Fruit fly (Drosophila melanogaster) whole organism, embryonic: ENCODE results near the gene Ir25a.

Experiments
- ATbp ChIP-seq: fragments of 200-800 bp; sonication (Bioruptor generic); optimal IDR thresholded peaks from 2 replicates; lab custom pipeline; 2017; ENCODE audit warnings: missing biosample characterization, mild to moderate bottlenecking, missing genetic modification characterization, missing genetic modification reagents
- Abd-B ChIP-seq: fragments of 200-800 bp; sonication (Bioruptor generic); optimal IDR thresholded peaks from 2 replicates; lab custom pipeline; 2018; ENCODE audit warnings: missing biosample characterization, mild to moderate bottlenecking, missing genetic modification characterization, moderate library complexity
- Atf6 ChIP-seq: fragments of 200-800 bp; sonication (Bioruptor generic); IDR thresholded peaks from 2 replicates; pipeline ENCODE4 v1.3.6; 2022; ENCODE audit warnings: missing biosample characterization, missing genetic modification characterization
- Bteb2 ChIP-seq: fragments of 200-800 bp; sonication (Bioruptor generic); optimal IDR thresholded peaks from 2 replicates; lab custom pipeline; 2016; ENCODE audit warnings: missing biosample characterization, missing genetic modification characterization
- CG10267 ChIP-seq: fragments of 200-800 bp; sonication (Bioruptor generic); optimal IDR thresholded peaks from 2 replicates; lab custom pipeline; 2018; ENCODE audit warnings: missing biosample characterization, mild to moderate bottlenecking, missing genetic modification characterization, moderate library complexity
- CG10431 ChIP-seq: fragments of 200-800 bp; sonication (Bioruptor generic); optimal IDR thresholded peaks from 3 replicates; lab custom pipeline; 2018; ENCODE audit warnings: missing biosample characterization, mild to moderate bottlenecking, missing genetic modification characterization
- CG10543 ChIP-seq: fragments of 200-800 bp; sonication (Bioruptor generic); optimal IDR thresholded peaks from 3 replicates; lab custom pipeline; 2017; ENCODE audit warnings: missing biosample characterization, mild to moderate bottlenecking, missing genetic modification characterization, moderate library complexity
- CG10565 ChIP-seq: fragments of 200-800 bp; sonication (Bioruptor generic); optimal IDR thresholded peaks from 3 replicates; lab custom pipeline; 2016; ENCODE audit warnings: missing biosample characterization, mild to moderate bottlenecking, missing genetic modification characterization
- CG10654 ChIP-seq: fragments of 200-800 bp; sonication (Bioruptor generic); optimal IDR thresholded peaks from 2 replicates; lab custom pipeline; 2016; ENCODE audit warnings: missing biosample characterization, missing genetic modification characterization
- CG11247 ChIP-seq: fragments of 200-800 bp; sonication (Bioruptor generic); IDR thresholded peaks from 2 replicates; pipeline ENCODE4 v1.3.6; 2022; ENCODE audit warnings: missing biosample characterization, missing genetic modification characterization
- CG1529 ChIP-seq: fragments of 200-800 bp; sonication (Bioruptor generic); optimal IDR thresholded peaks from 3 replicates; lab custom pipeline; 2018; ENCODE audit warnings: missing biosample characterization, missing genetic modification characterization
- CG15479 ChIP-seq: fragments of 200-800 bp; sonication (Bioruptor generic); optimal IDR thresholded peaks from 3 replicates; lab custom pipeline; 2019; ENCODE audit warnings: missing biosample characterization, mild to moderate bottlenecking, missing genetic modification characterization, moderate library complexity
- CG15696 ChIP-seq: fragments of 200-800 bp; sonication (Bioruptor generic); optimal IDR thresholded peaks from 2 replicates; lab custom pipeline; 2019; ENCODE audit warnings: missing biosample characterization, mild to moderate bottlenecking, missing genetic modification characterization, moderate library complexity
- CG2120 ChIP-seq: fragments of 200-800 bp; sonication (Bioruptor generic); optimal IDR thresholded peaks from 3 replicates; lab custom pipeline; 2016; ENCODE audit warnings: missing biosample characterization, missing genetic modification characterization
- CG2889 ChIP-seq: fragments of 200-800 bp; sonication (Bioruptor generic); IDR thresholded peaks from 3 replicates; pipeline ENCODE4 v1.3.6; 2022; ENCODE audit warnings: missing biosample characterization, missing genetic modification characterization
- CG4820 ChIP-seq: fragments of 200-800 bp; sonication (Bioruptor generic); optimal IDR thresholded peaks from 3 replicates; lab custom pipeline; 2016; ENCODE audit warnings: missing biosample characterization, missing genetic modification characterization
- CG6683 ChIP-seq: fragments of 200-800 bp; sonication (Bioruptor generic); optimal IDR thresholded peaks from 2 replicates; lab custom pipeline; 2017; ENCODE audit warnings: missing biosample characterization, mild to moderate bottlenecking, missing genetic modification characterization, missing genetic modification reagents
- CG7786 ChIP-seq: fragments of 200-800 bp; sonication (Bioruptor generic); optimal IDR thresholded peaks from 2 replicates; lab custom pipeline; 2016; ENCODE audit warnings: missing biosample characterization, missing genetic modification characterization
- CG9932 ChIP-seq: fragments of 200-800 bp; sonication (Bioruptor generic); IDR thresholded peaks from 2 replicates; pipeline ENCODE4 v1.3.6; 2022; ENCODE audit warnings: missing biosample characterization, missing genetic modification characterization
- Deaf1 ChIP-seq: fragments of 200-800 bp; optimal IDR thresholded peaks from 3 replicates; lab custom pipeline; 2019; ENCODE audit warnings: missing biosample characterization, mild to moderate bottlenecking, missing genetic modification characterization, moderate library complexity
- E2f1 ChIP-seq: fragments of 200-800 bp; sonication (Bioruptor generic); IDR thresholded peaks from 2 replicates; pipeline ENCODE4 v1.3.6; 2022; ENCODE audit warnings: missing biosample characterization, missing genetic modification characterization
- Hand ChIP-seq: fragments of 200-800 bp; sonication (Bioruptor generic); optimal IDR thresholded peaks from 2 replicates; lab custom pipeline; 2017; ENCODE audit warnings: mild to moderate bottlenecking, missing biosample characterization, missing genetic modification reagents, missing genetic modification characterization
- Hsf ChIP-seq: fragments of 200-800 bp; sonication (Bioruptor generic); optimal IDR thresholded peaks from 3 replicates; lab custom pipeline; 2016; ENCODE audit warnings: missing biosample characterization, missing genetic modification characterization
- Lhr ChIP-seq: fragments of 200-800 bp; sonication (Bioruptor generic); optimal IDR thresholded peaks from 3 replicates; lab custom pipeline; 2017; ENCODE audit warnings: mild to moderate bottlenecking, missing biosample characterization, missing genetic modification reagents, missing genetic modification characterization
- Meics ChIP-seq: fragments of 200-800 bp; sonication (Bioruptor generic); optimal IDR thresholded peaks from 2 replicates; lab custom pipeline; 2017; ENCODE audit warnings: missing biosample characterization, mild to moderate bottlenecking, missing genetic modification characterization
- Myb ChIP-seq: fragments of 200-800 bp; sonication (Bioruptor generic); optimal IDR thresholded peaks from 2 replicates; lab custom pipeline; 2016; ENCODE audit warnings: missing biosample characterization, missing genetic modification characterization
- NfI ChIP-seq: fragments of 200-800 bp; sonication (Bioruptor generic); optimal IDR thresholded peaks from 3 replicates; lab custom pipeline; 2018; ENCODE audit warnings: missing biosample characterization, mild to moderate bottlenecking, missing genetic modification characterization, moderate library complexity
- Spps ChIP-seq: fragments of 200-800 bp; sonication (Bioruptor generic); optimal IDR thresholded peaks from 2 replicates; lab custom pipeline; 2018; ENCODE audit warnings: missing biosample characterization, mild to moderate bottlenecking, missing genetic modification characterization
- abd-A ChIP-seq: fragments of 200-800 bp; sonication (Bioruptor generic); optimal IDR thresholded peaks from 3 replicates; lab custom pipeline; 2019; ENCODE audit warnings: missing biosample characterization, mild to moderate bottlenecking, missing genetic modification characterization, moderate library complexity
- ac ChIP-seq: fragments of 200-800 bp; sonication (Bioruptor generic); optimal IDR thresholded peaks from 3 replicates; lab custom pipeline; 2017; ENCODE audit warnings: missing biosample characterization, mild to moderate bottlenecking, missing genetic modification characterization
- ase ChIP-seq: fragments of 200-800 bp; sonication (Bioruptor generic); IDR thresholded peaks from 3 replicates; pipeline ENCODE4 v1.3.6; 2022; ENCODE audit warnings: missing biosample characterization, missing genetic modification characterization
- br ChIP-seq: fragments of >200 bp; optimal IDR thresholded peaks from 2 replicates; lab custom pipeline; 2017
- bsh ChIP-seq, 2 experiments: fragments of 200-800 bp; sonication (Bioruptor generic); optimal IDR thresholded peaks; 2 replicates each; lab custom pipeline; 2017 to 2018; ENCODE audit warnings: mild to moderate bottlenecking in 2 of 2, missing biosample characterization in 2 of 2, missing genetic modification characterization in 2 of 2, moderate library complexity in 1 of 2
- disco-r ChIP-seq: fragments of 200-800 bp; sonication (Bioruptor generic); optimal IDR thresholded peaks from 2 replicates; lab custom pipeline; 2016; ENCODE audit warnings: missing biosample characterization, missing genetic modification characterization
- dmrt11E ChIP-seq: fragments of 200-800 bp; sonication (Bioruptor generic); optimal IDR thresholded peaks from 3 replicates; lab custom pipeline; 2018; ENCODE audit warnings: missing biosample characterization, mild to moderate bottlenecking, missing genetic modification characterization, moderate library complexity
- dysf ChIP-seq: fragments of 200-800 bp; sonication (Bioruptor generic); IDR thresholded peaks from 3 replicates; pipeline ENCODE4 v1.3.6; 2022; ENCODE audit warnings: missing biosample characterization, missing genetic modification characterization
- esg ChIP-seq: fragments of 200-800 bp; sonication (Bioruptor generic); conservative IDR thresholded peaks from 2 replicates; pipeline ENCODE4 v1.3.6; 2022; ENCODE audit warnings: missing biosample characterization, missing genetic modification characterization
- eve ChIP-seq, 2 experiments: fragments of >200 bp; optimal IDR thresholded peaks; 2 replicates each; lab custom pipeline; 2017; ENCODE audit warnings: missing biosample characterization in 2 of 2, missing genetic modification characterization in 2 of 2
- fru ChIP-seq: fragments of >200 bp; optimal IDR thresholded peaks from 2 replicates; lab custom pipeline; 2017
- gt ChIP-seq: fragments of 200-800 bp; sonication (Bioruptor generic); IDR thresholded peaks from 2 replicates; pipeline ENCODE4 v1.3.6; 2022; ENCODE audit warnings: missing biosample characterization, missing genetic modification characterization
- lov ChIP-seq, 2 experiments: fragments of 200-800 bp in 1 of 2; fragments of >200 bp in 1 of 2; sonication (Bioruptor generic) in 1 of 2; IDR thresholded peaks in 1 of 2; optimal IDR thresholded peaks in 1 of 2; 2 replicates in 1 of 2; 3 replicates in 1 of 2; pipeline versions ENCODE4 v1.3.6 to Lab custom; 2017 to 2022; ENCODE audit warnings: missing biosample characterization in 1 of 2, missing genetic modification characterization in 1 of 2
- mam ChIP-seq: fragments of 200-800 bp; sonication (Bioruptor generic); optimal IDR thresholded peaks from 3 replicates; lab custom pipeline; 2016; ENCODE audit warnings: missing biosample characterization, missing genetic modification characterization
- nau ChIP-seq: fragments of 200-800 bp; sonication (Bioruptor generic); optimal IDR thresholded peaks from 3 replicates; lab custom pipeline; 2017; ENCODE audit warnings: missing biosample characterization, mild to moderate bottlenecking, missing genetic modification characterization, missing genetic modification reagents
- prd ChIP-seq, 3 experiments: fragments of >200 bp in 2 of 3; fragments of 200-800 bp in 1 of 3; sonication (Bioruptor generic) in 1 of 3; optimal IDR thresholded peaks in 2 of 3; IDR thresholded peaks in 1 of 3; 2 replicates in 2 of 3; 3 replicates in 1 of 3; pipeline versions ENCODE4 v1.3.6 to Lab custom; 2017 to 2022; ENCODE audit warnings: missing biosample characterization in 1 of 3, missing genetic modification characterization in 1 of 3
- ranshi ChIP-seq: fragments of 200-800 bp; sonication (Bioruptor generic); IDR thresholded peaks from 2 replicates; pipeline ENCODE4 v1.3.6; 2022; ENCODE audit warnings: missing biosample characterization, missing genetic modification characterization
- row ChIP-seq: fragments of 200-800 bp; sonication (Bioruptor generic); IDR thresholded peaks from 3 replicates; pipeline ENCODE4 v1.3.6; 2022; ENCODE audit warnings: missing biosample characterization, missing genetic modification characterization
- sens ChIP-seq: fragments of 200-800 bp; sonication (Bioruptor generic); peaks from one replicate; lab custom pipeline; 2016; ENCODE audit warnings: missing biosample characterization, missing genetic modification characterization
- tx ChIP-seq: fragments of 200-800 bp; sonication (Bioruptor generic); optimal IDR thresholded peaks from 2 replicates; lab custom pipeline; 2016; ENCODE audit warnings: missing biosample characterization, missing genetic modification characterization
- vfl ChIP-seq: fragments of 200-800 bp; sonication (Bioruptor generic); optimal IDR thresholded peaks from 2 replicates; lab custom pipeline; 2016; ENCODE audit warnings: missing biosample characterization, missing genetic modification characterization
- vnd ChIP-seq: fragments of 200-800 bp; sonication (Bioruptor generic); IDR thresholded peaks from 3 replicates; pipeline ENCODE4 v1.3.6; 2022; ENCODE audit warnings: missing biosample characterization, missing genetic modification characterization; ENCODE audit not compliant: partially characterized antibody
- z ChIP-seq: fragments of 200-800 bp; sonication (Bioruptor generic); IDR thresholded peaks from 3 replicates; pipeline ENCODE4 v1.3.6; 2022; ENCODE audit warnings: missing biosample characterization, missing genetic modification characterization

The Ir25a gene

DNA sequence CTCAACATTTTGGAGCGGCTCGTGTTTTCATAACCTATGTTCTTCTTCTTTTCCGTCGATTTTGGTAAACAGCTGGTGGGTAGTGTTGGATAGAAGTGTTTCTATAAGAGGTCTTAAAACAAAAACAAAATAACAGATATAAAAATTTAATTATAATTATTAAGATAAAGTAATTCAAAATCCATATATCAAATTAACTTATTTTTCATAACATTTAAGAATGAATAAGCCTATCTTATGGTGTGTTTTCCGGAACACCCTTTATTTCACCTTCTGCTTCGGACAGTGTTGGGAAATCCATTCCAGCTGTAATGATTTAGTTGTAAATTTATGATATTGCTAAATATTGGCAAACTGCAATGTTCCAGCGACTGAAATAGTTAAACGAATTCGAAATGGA, 15.3 kb upstream of the Ir25a start, which contains the start of the genes mRpS2 and Mon1 (continued):
- TF ChIP-seq row (GFP tag; lab: Robert Waterston, UW) (peak; percentile 96), CG10565 (peak; percentile 3), Deaf1 (tag; lab: Kevin White, UChicago) (peak; percentile 72), Abd-B (peak; percentile 93), CG11247 (GFP tag; lab: Robert Waterston, UW) (peak; percentile 95), Hand (GFP tag; lab: Kevin White, UChicago) (peak; percentile 86), dmrt11E (peak; percentile 88), sens (GFP tag; lab: Kevin White, UChicago) (peak; percentile 97), br (lab: Kevin White, UChicago) (no peak), mam (peak; percentile 91), z (peak; percentile 31; the same call in 1 of the 3 replicates), CG7786 (GFP tag; lab: Kevin White, UChicago) (peak; percentile 78), vfl (GFP tag; lab: Kevin White, UChicago) (peak; percentile 79), ATbp (GFP tag; lab: Kevin White, UChicago) (peak; percentile 89), vnd (no peak), eve (GFP tag; optimal IDR thresholded peaks at IDR 0.05; lab: Kevin White, UChicago) (no peak), CG1529 (GFP tag; lab: Kevin White, UChicago) (peak; percentile 83), NfI (GFP tag; lab: Kevin White, UChicago) (peak; percentile 95), CG2120 (peak; percentile 95), abd-A (no peak), Lhr (peak; percentile 57), Atf6 (GFP tag; lab: Robert Waterston, UW) (peak; percentile 95), ac (GFP tag; lab: Kevin White, UChicago) (peak; percentile 37), CG9932 (GFP tag; lab: Robert Waterston, UW) (peak; percentile 98), ase (GFP tag; lab: Robert Waterston, UW) (peak; percentile 97), Hsf (GFP tag; lab: Kevin White, UChicago) (peak; percentile 85), gt (GFP tag; lab: Robert Waterston, UW) (peak; percentile 82), CG10543 (GFP tag; lab: Kevin White, UChicago) (peak; percentile 72), E2f1 (peak; percentile 98), CG10431 (GFP tag; lab: Kevin White, UChicago) (peak; percentile 56), Meics (GFP tag; lab: Kevin White, UChicago) (peak; percentile 96), CG10654 (GFP tag; lab: Kevin White, UChicago) (peak; percentile 93), esg (GFP tag; lab: Robert Waterston, UW) (peak; percentile 95), ranshi (GFP tag; lab: Robert Waterston, UW) (peak; percentile 96), CG10267 (tag; lab: Kevin White, UChicago) (peak; percentile 99), Bteb2 (GFP tag; lab: Kevin White, UChicago) (peak; percentile 70), lov (optimal IDR thresholded peaks at IDR 0.05; lab: Kevin White, UChicago) (no peak), lov (GFP tag; IDR thresholded peaks at IDR 0.05; lab: Robert Waterston, UW) (peak; percentile 93), tx (GFP tag; lab: Kevin White, UChicago) (peak; percentile 67), bsh (GFP tag; optimal IDR thresholded peaks at IDR 0.05; lab: Kevin White, UChicago) (peak; percentile 67 to 95), CG6683 (peak; percentile 91), fru (lab: Kevin White, UChicago) (no peak), Spps (peak; percentile 94), prd (optimal IDR thresholded peaks at IDR 0.05; lab: Kevin White, UChicago) (no peak), prd (GFP tag; IDR thresholded peaks at IDR 0.05; lab: Robert Waterston, UW) (peak; percentile 97), dysf (GFP tag; lab: Robert Waterston, UW) (peak; percentile 94), CG4820 (GFP tag; lab: Kevin White, UChicago) (peak; percentile 91), CG15696 (tag; lab: Kevin White, UChicago) (peak; percentile 88), CG15479 (GFP tag; lab: Kevin White, UChicago) (no peak), disco-r (GFP tag; lab: Kevin White, UChicago) (peak; percentile 11), nau (GFP tag; lab: Kevin White, UChicago) (no peak), Myb (GFP tag; lab: Kevin White, UChicago) (peak; percentile 21), CG2889 (GFP tag; lab: Robert Waterston, UW) (peak; percentile 93)
